Fruit fly (Drosophila melanogaster): ENCODE measurements around the gene svr.
"Not testable (repeated sequence)": the region's sequence is repeated elsewhere in the genome, so short reads cannot be mapped to it uniquely, and the experiment has no call there.

Gene svr

DNA sequence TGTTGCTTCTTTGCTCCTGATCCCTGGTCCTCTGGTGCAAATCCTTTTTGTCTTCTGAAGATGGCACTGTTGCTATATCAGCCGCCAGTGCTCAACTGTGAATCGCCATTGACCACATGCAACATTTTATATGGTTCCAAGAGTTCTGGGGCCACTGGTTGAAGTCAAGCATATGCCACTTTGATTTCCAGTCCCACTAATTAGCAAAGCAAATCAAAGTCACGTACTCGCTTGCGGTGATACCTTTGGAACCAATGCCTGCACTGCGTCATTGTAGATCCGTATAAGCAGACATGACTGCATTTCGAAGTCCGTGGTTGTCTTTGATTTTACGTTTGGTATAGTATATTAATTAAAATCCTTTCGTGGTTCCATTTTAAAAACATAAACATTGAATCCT is 27.0 kb upstream of the svr start, which contains the start of gene Cyp4g1:
Cyp4g1 (minus strand) TSS at position 101 of the 400 bp plus-strand sequence.
- TF ChIP-seq toe (GFP tag; optimal IDR thresholded peaks at IDR 0.05) (no peak), CG12768 (GFP tag; optimal IDR thresholded peaks at IDR 0.05) (peak; percentile 36)

DNA sequence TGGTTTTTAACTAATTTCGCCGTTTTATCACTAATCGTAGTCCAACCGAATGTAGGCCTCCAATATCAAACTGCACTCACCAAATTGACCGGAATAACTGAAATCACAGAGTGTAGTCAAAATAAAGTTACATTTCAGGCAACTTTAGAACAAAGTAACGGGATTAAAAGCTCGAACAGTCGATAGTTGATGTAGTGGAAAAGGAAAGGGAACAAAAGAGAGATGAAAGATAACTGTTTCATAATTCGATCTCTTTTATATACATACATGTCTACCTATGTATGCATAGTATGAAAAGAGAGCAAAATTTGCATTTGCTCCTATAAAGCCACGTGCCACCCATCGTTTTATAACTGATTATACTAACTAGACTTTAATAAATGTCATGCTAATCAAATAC is 25.6 kb upstream of the svr start, which contains the start of gene CG32816:
CG32816 (minus strand) TSS at position 101 of the 400 bp plus-strand sequence.
- TF ChIP-seq Mnt (GFP tag; optimal IDR thresholded peaks at IDR 0.05) = no peak
- no peak for TF ChIP-seq CG7101 (tag; optimal IDR thresholded peaks at IDR 0.05)
- no peak for TF ChIP-seq CG11617 (GFP tag; optimal IDR thresholded peaks at IDR 0.05)
- no peak for TF ChIP-seq bab1 (GFP tag; optimal IDR thresholded peaks at IDR 0.05)
- peak; percentile 55 for TF ChIP-seq ovo (GFP tag; optimal IDR thresholded peaks at IDR 0.05)

DNA sequence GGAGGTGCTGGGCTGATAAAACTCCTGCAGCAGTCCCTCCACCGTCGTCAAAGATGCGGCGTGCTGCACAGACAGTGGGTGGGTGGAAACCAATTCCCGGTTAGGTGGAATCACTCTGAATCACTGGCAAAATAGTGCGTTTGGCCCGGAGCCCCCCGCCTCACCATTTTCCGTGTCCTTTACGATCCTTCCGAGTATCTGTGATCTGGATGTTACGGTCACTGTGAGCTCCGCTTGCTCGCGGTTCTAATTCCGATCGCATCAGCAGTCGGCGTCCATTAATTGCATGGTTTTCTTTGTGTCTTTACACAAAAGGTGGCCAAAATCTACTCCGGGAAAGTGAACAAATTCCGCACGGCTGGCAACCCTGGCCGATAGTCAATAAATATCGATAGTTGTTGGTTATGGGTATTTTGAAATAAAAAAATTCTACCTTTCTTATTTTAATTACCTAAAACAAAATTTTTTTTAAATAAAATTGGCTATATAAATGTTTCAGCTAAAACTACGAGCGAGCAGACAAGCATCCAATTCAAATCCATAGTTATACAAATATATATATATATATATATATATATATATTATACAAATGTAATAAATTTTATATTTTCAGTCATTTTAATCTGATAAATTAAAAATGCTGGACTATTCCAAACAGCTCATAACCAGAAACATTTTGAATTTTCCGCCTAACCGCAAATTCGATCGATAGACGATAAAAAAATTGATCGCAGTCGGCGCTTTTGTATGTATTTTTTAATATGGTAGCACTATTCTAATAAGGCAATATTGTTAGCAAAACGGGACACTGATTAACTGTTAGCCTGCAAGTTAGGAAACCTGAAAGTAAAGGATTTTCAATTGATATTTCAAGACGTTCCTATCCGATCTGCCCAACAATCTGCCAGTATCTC is 19.8 kb upstream of the svr start, which contains the start of the genes ebo and CG13373:
ebo (minus strand) TSS at position 350 of the 914 bp plus-strand sequence.
CG13373 (plus strand) TSS at position 755 of the 914 bp plus-strand sequence.
- TF ChIP-seq CG33017 (tag; optimal IDR thresholded peaks at IDR 0.05) (peak; percentile 4), tj (GFP tag; optimal IDR thresholded peaks at IDR 0.05) (peak; percentile 12), Hr96 (GFP tag; optimal IDR thresholded peaks at IDR 0.05) (no peak), CG12768 (GFP tag; optimal IDR thresholded peaks at IDR 0.05) (no peak), bab1 (GFP tag; optimal IDR thresholded peaks at IDR 0.05) (peak; percentile 30), ovo (GFP tag; optimal IDR thresholded peaks at IDR 0.05) (peak; percentile 7), Clk (GFP tag; optimal IDR thresholded peaks at IDR 0.05) (no peak), CG1620 (GFP tag; optimal IDR thresholded peaks at IDR 0.05) (peak; percentile 31), CG14711 (tag; optimal IDR thresholded peaks at IDR 0.05) (peak; percentile 85), CG7101 (tag; optimal IDR thresholded peaks at IDR 0.05) (peak; percentile 52), Mnt (GFP tag; optimal IDR thresholded peaks at IDR 0.05) (peak; percentile 10)

DNA sequence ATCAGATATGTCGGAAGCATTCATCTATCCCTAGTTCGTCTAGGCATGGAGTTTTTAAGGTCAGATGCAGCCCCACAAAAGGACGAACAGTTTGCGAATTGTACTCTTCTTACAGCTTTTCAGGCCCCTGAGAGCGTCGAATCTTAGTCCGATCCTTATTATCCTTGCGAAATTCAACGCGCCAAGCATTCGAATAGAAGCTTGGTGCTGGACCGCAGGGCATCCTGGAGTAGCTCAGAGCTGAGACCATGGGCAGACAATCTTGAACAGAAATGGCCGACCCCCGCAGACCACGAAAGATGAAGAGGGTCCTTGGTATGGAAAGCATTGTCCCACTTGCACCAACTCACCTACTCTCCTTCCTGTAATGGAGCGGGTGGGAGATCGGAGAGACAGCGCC is 17.5 kb upstream of the svr start, which contains the start of gene CG32817:
CG32817 (plus strand) TSS at position 301 of the 400 bp plus-strand sequence.
- TF ChIP-seq Hr96 (GFP tag; optimal IDR thresholded peaks at IDR 0.05) (no peak), CG33017 (tag; optimal IDR thresholded peaks at IDR 0.05) (no peak), CG1620 (GFP tag; optimal IDR thresholded peaks at IDR 0.05) (no peak), CG7045 (GFP tag; optimal IDR thresholded peaks at IDR 0.05) (no peak), kay (GFP tag; ENCODE audit: borderline replicate concordance) (no peak), cic (GFP tag; optimal IDR thresholded peaks at IDR 0.05) (no peak), toe (GFP tag; optimal IDR thresholded peaks at IDR 0.05) (no peak), cnc (optimal IDR thresholded peaks at IDR 0.05) (no peak), Mnt (GFP tag; optimal IDR thresholded peaks at IDR 0.05) (no peak), bab1 (GFP tag; optimal IDR thresholded peaks at IDR 0.05) (no peak), CG14711 (tag; optimal IDR thresholded peaks at IDR 0.05) (no peak), Crg-1 (GFP tag; optimal IDR thresholded peaks at IDR 0.05) (no peak), ovo (GFP tag; optimal IDR thresholded peaks at IDR 0.05) (no peak), CG5204 (GFP tag; optimal IDR thresholded peaks at IDR 0.05) (no peak), CG11617 (GFP tag; optimal IDR thresholded peaks at IDR 0.05) (no peak), CG7101 (tag; optimal IDR thresholded peaks at IDR 0.05) (no peak), Clk (GFP tag; optimal IDR thresholded peaks at IDR 0.05) (no peak), pad (GFP tag; optimal IDR thresholded peaks at IDR 0.05) (no peak), tj (GFP tag; optimal IDR thresholded peaks at IDR 0.05) (no peak)

DNA sequence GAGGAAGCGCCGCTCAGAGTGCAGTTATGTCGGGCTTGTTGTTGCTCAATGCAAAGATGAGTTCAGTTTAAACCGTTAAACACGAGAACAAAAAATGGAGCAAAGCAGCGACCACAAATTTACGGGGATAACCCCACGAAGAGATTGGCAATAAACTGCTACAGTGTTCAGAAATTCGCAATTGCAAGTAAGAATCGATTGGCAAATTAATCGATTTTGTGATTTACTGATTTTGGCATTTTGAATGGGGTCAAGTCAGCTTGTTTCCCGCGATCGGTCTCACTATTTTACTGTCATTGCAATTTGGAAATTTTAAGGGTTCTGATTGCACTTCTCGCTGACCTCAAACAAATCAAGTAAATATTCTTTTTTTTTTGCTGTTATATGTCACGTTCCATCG is 14.6 kb upstream of the svr start, which contains the start of gene CG3176:
CG3176 (plus strand) TSS at position 221 of the 400 bp plus-strand sequence.
- not testable (repeated sequence) for TF ChIP-seq CG11617, bab1, Crg-1 (GFP tag; optimal IDR thresholded peaks at IDR 0.05)

DNA sequence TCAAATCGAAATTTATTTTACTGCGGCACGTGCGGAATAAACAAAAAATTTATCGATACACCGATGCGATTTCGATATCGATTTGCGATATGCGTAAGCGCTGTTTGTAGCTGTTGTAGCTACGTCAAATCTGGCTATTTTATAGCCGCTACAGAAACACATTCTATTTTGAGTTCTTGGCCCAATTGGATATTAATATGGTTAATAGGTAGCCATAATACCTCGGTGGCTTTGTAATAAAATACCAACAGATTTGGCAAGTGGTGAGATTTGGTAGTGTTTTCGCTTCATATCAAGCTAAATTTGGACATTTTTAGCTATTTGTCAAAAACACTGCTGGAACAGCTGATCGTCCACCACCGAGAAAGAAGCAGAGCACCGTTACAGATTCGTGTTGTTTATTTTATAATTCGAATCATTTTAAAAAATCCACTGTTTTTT is 8.7 kb upstream of the svr start, which contains the start of the genes CG18273 and CG3156:
CG18273 (minus strand) TSS at position 65 of the 441 bp plus-strand sequence.
CG3156 (plus strand) TSS at position 362 of the 441 bp plus-strand sequence.
- TF ChIP-seq CG5204 (GFP tag; optimal IDR thresholded peaks at IDR 0.05) (no peak), CG7045 (GFP tag; optimal IDR thresholded peaks at IDR 0.05) (peak; percentile 1), Hr96 (GFP tag; optimal IDR thresholded peaks at IDR 0.05) (no peak), Mnt (GFP tag; optimal IDR thresholded peaks at IDR 0.05) (peak; percentile 97), ovo (GFP tag; optimal IDR thresholded peaks at IDR 0.05) (peak; percentile 4), cnc (optimal IDR thresholded peaks at IDR 0.05) (no peak), tj (GFP tag; optimal IDR thresholded peaks at IDR 0.05) (peak; percentile 6), Crg-1 (GFP tag; optimal IDR thresholded peaks at IDR 0.05) (no peak), toe (GFP tag; optimal IDR thresholded peaks at IDR 0.05) (no peak), cic (GFP tag; optimal IDR thresholded peaks at IDR 0.05) (no peak), CG14711 (tag; optimal IDR thresholded peaks at IDR 0.05) (peak; percentile 35), Clk (GFP tag; optimal IDR thresholded peaks at IDR 0.05) (no peak), kay (GFP tag; ENCODE audit: borderline replicate concordance) (no peak), CG11617 (GFP tag; optimal IDR thresholded peaks at IDR 0.05) (peak; percentile 62), pad (GFP tag; optimal IDR thresholded peaks at IDR 0.05) (peak; percentile 15), CG1620 (GFP tag; optimal IDR thresholded peaks at IDR 0.05) (peak; percentile 21), CG12768 (GFP tag; optimal IDR thresholded peaks at IDR 0.05) (no peak), bab1 (GFP tag; optimal IDR thresholded peaks at IDR 0.05) (peak; percentile 57), CG7101 (tag; optimal IDR thresholded peaks at IDR 0.05) (peak; percentile 48), CG33017 (tag; optimal IDR thresholded peaks at IDR 0.05) (no peak)
